Fruit fly (Drosophila melanogaster): Measurements from ENCODE around the gene CSN1b.

dm6 chr3L:18898086-18898470 lies 6.7 kb downstream of the CSN1b start, which contains the start of gene CG3902:
- TF ChIP-seq CG8478 (optimal IDR thresholded peaks at IDR 0.05) (no peak), psq (optimal IDR thresholded peaks at IDR 0.05) (no peak), usp (GFP tag; optimal IDR thresholded peaks at IDR 0.05) (no peak), Dll (optimal IDR thresholded peaks at IDR 0.05) (no peak), pan (optimal IDR thresholded peaks at IDR 0.05) (no peak), EcR (GFP tag; optimal IDR thresholded peaks at IDR 0.05) (no peak)

Data from whole organism.